Worm (Caenorhabditis elegans) whole organism, mixed stage, embryonic: ENCODE measurements around the gene Y73B6BL.37.

ENCODE experiments used
- mls-2 ChIP-seq: sonication (generic microtip); optimal IDR thresholded peaks from 2 replicates; lab custom pipeline; 2016; ENCODE audit warnings: mild to moderate bottlenecking, missing genetic modification characterization, moderate library complexity, missing compliant biosample characterization
- pha-4 ChIP-seq: fragments of 150-350 bp; optimal IDR thresholded peaks from 2 replicates; lab custom pipeline; 2018; ENCODE audit warnings: missing biosample characterization, missing genetic modification reagents, missing genetic modification characterization
- tbx-8 ChIP-seq: fragments of 200-800 bp; sonication (Bioruptor generic); optimal IDR thresholded peaks from 2 replicates; lab custom pipeline; 2018; ENCODE audit warnings: mild to moderate bottlenecking, missing genetic modification characterization, moderate library complexity, missing compliant biosample characterization

ce11 chrIV:6457472-6457871 is 29.7 kb upstream of the Y73B6BL.37 start, which contains the start of gene lgc-10:
- TF ChIP-seq mls-2 (tag; lab: Kevin White, UChicago) (no peak), pha-4 (tag; lab: Kevin White, UChicago) (no peak), tbx-8 (GFP tag; lab: Kevin White, UChicago) (no peak)
